Worm (Caenorhabditis elegans): ENCODE data around the gene gtf-2E1.

The gtf-2E1 gene

ce11 chrIV:17216048-17216447 is 39.1 kb upstream of the gtf-2E1 start, which contains the start of gene Y116A8B.1:
Y116A8B.1 (plus strand) TSS chrIV:17216348.
- TF ChIP-seq K09A11.1 (tag; optimal IDR thresholded peaks at IDR 0.05; ENCODE audit: insufficient read depth) (no peak), pat-9 (tag; optimal IDR thresholded peaks at IDR 0.05) (no peak), fkh-10 (GFP tag; optimal IDR thresholded peaks at IDR 0.05) (no peak), ahr-1 (tag; optimal IDR thresholded peaks at IDR 0.05) (no peak), pha-2 (tag; optimal IDR thresholded peaks at IDR 0.05) (no peak), ceh-22 (tag; optimal IDR thresholded peaks at IDR 0.05) (no peak), ttx-3 (tag; optimal IDR thresholded peaks at IDR 0.05) (no peak), lim-6 (tag; optimal IDR thresholded peaks at IDR 0.05) (no peak), unc-3 (GFP tag; conservative IDR thresholded peaks at IDR 0.05) (no peak), unc-3 (tag; optimal IDR thresholded peaks at IDR 0.05) (no peak), hlh-30 (tag; optimal IDR thresholded peaks at IDR 0.05; ENCODE audit: insufficient read depth) (no peak), nhr-232 (tag; optimal IDR thresholded peaks at IDR 0.05) (no peak), ceh-48 (tag; optimal IDR thresholded peaks at IDR 0.05) (no peak), madf-2 (tag; optimal IDR thresholded peaks at IDR 0.05) (no peak), odd-2 (tag; optimal IDR thresholded peaks at IDR 0.05) (no peak), T23F11.4 (GFP tag; optimal IDR thresholded peaks at IDR 0.05) (no peak)

- TF ChIP-seq pqm-1 (tag; optimal IDR thresholded peaks at IDR 0.05) (no peak), ceh-22 (tag; optimal IDR thresholded peaks at IDR 0.05) (no peak), unc-3 (GFP tag; conservative IDR thresholded peaks at IDR 0.05) (no peak), unc-3 (tag; optimal IDR thresholded peaks at IDR 0.05) (no peak), ref-2 (tag; optimal IDR thresholded peaks at IDR 0.05) (no peak)
Measured at ce11 chrIV:17223474-17223873, 31.6 kb upstream of the gtf-2E1 start, which contains the start of gene Y116A8B.4. Y116A8B.4 (plus strand) TSS chrIV:17223774.

ce11 chrIV:17230958-17231357 is 24.1 kb upstream of the gtf-2E1 start, which contains the start of gene npr-32:
npr-32 (minus strand) TSS chrIV:17231058.
- TF ChIP-seq npax-4 (tag; optimal IDR thresholded peaks at IDR 0.05) (no peak), T23F11.4 (GFP tag; optimal IDR thresholded peaks at IDR 0.05) (no peak), ceh-6 (GFP tag; optimal IDR thresholded peaks at IDR 0.05) (no peak), pqm-1 (tag; optimal IDR thresholded peaks at IDR 0.05) (no peak)

ce11 chrIV:17232899-17233298 is 22.2 kb upstream of the gtf-2E1 start:
- TF ChIP-seq unc-86 (tag; optimal IDR thresholded peaks at IDR 0.05) (no peak), unc-42 (tag; optimal IDR thresholded peaks at IDR 0.05) (peak; percentile 58)

ce11 chrIV:17233494-17233893 is 21.6 kb upstream of the gtf-2E1 start:
- TF ChIP-seq unc-42 (tag; optimal IDR thresholded peaks at IDR 0.05): peak; percentile 94
- no peak for TF ChIP-seq pag-3 (tag; optimal IDR thresholded peaks at IDR 0.05; ENCODE audit: borderline replicate concordance)

ce11 chrIV:17237029-17237428 is 18.1 kb upstream of the gtf-2E1 start:
- no peak for TF ChIP-seq K09A11.1 (tag; optimal IDR thresholded peaks at IDR 0.05; ENCODE audit: insufficient read depth)
- peak; percentile 34 for TF ChIP-seq unc-42 (tag; optimal IDR thresholded peaks at IDR 0.05)
- no peak for TF ChIP-seq dve-1 (tag; optimal IDR thresholded peaks at IDR 0.05)

ce11 chrIV:17238951-17239350 is 16.1 kb upstream of the gtf-2E1 start:
- TF ChIP-seq pax-1 (tag; optimal IDR thresholded peaks at IDR 0.05): no peak
- TF ChIP-seq sox-4 (tag; optimal IDR thresholded peaks at IDR 0.05): no peak
- no peak for TF ChIP-seq ceh-18 (tag; optimal IDR thresholded peaks at IDR 0.05)
- peak; percentile 71 for TF ChIP-seq unc-42 (tag; optimal IDR thresholded peaks at IDR 0.05)

ce11 chrIV:17245200-17245599 is 9.9 kb upstream of the gtf-2E1 start, which contains the start of gene ZK550.2:
ZK550.2 (plus strand) TSS chrIV:17245584.
- TF ChIP-seq Y22D7AL.16 (tag; optimal IDR thresholded peaks at IDR 0.05) (no peak), nfya-1 (tag; optimal IDR thresholded peaks at IDR 0.05) (no peak), pha-4 (tag; optimal IDR thresholded peaks at IDR 0.05) (no peak), mec-3 (tag; optimal IDR thresholded peaks at IDR 0.05; ENCODE audit: borderline replicate concordance) (no peak), elt-2 (tag; optimal IDR thresholded peaks at IDR 0.05) (peak; percentile 85), pqm-1 (tag; optimal IDR thresholded peaks at IDR 0.05) (peak; percentile 54)

All from whole organism, late embryonic.